Fruit fly (Drosophila melanogaster) whole organism, embryonic: Measurements from ENCODE around the gene CG11588.

Experiments
- Atf3 ChIP-seq: fragments of 200-800 bp; sonication (Bioruptor generic); optimal IDR thresholded peaks from 3 replicates; lab custom pipeline; 2016; ENCODE audit warnings: missing biosample characterization, missing genetic modification characterization
- Atf6 ChIP-seq: fragments of 200-800 bp; sonication (Bioruptor generic); IDR thresholded peaks from 2 replicates; pipeline ENCODE4 v1.3.6; 2022; ENCODE audit warnings: missing biosample characterization, missing genetic modification characterization
- CG10462 ChIP-seq: fragments of 200-800 bp; sonication (Bioruptor generic); optimal IDR thresholded peaks from 2 replicates; lab custom pipeline; 2016; ENCODE audit warnings: missing biosample characterization, missing genetic modification characterization
- CG12942 ChIP-seq: fragments of 200-800 bp; sonication (Bioruptor generic); optimal IDR thresholded peaks from 3 replicates; lab custom pipeline; 2016; ENCODE audit warnings: missing biosample characterization, missing genetic modification characterization
- CG13775 ChIP-seq: fragments of 200-800 bp; sonication (Bioruptor generic); optimal IDR thresholded peaks from 3 replicates; lab custom pipeline; 2017; ENCODE audit warnings: missing biosample characterization, mild to moderate bottlenecking, missing genetic modification characterization
- CG14965 ChIP-seq: fragments of 200-800 bp; sonication (Bioruptor generic); optimal IDR thresholded peaks from 2 replicates; lab custom pipeline; 2016; ENCODE audit warnings: missing biosample characterization, missing genetic modification characterization, borderline replicate concordance
- CG1603 ChIP-seq: fragments of 200-800 bp; sonication (Bioruptor generic); optimal IDR thresholded peaks from 2 replicates; lab custom pipeline; 2019; ENCODE audit warnings: missing biosample characterization, mild to moderate bottlenecking, missing genetic modification characterization, moderate library complexity
- CG2202 ChIP-seq: fragments of 200-800 bp; sonication (Bioruptor generic); optimal IDR thresholded peaks from 2 replicates; lab custom pipeline; 2018; ENCODE audit warnings: missing biosample characterization, mild to moderate bottlenecking, missing genetic modification characterization
- CG3281 ChIP-seq: fragments of 200-800 bp; sonication (Bioruptor generic); optimal IDR thresholded peaks from 3 replicates; lab custom pipeline; 2017; ENCODE audit warnings: missing biosample characterization, mild to moderate bottlenecking, missing genetic modification characterization
- CG33557 ChIP-seq: fragments of 200-800 bp; sonication (Bioruptor generic); optimal IDR thresholded peaks from 2 replicates; lab custom pipeline; 2019; ENCODE audit warnings: missing biosample characterization, mild to moderate bottlenecking, missing genetic modification characterization, moderate library complexity
- CG6689 ChIP-seq: fragments of 200-800 bp; sonication (Bioruptor generic); IDR thresholded peaks from 2 replicates; pipeline ENCODE4 v1.3.6; 2022; ENCODE audit warnings: missing biosample characterization, missing genetic modification characterization
- CG6791 ChIP-seq: fragments of 200-800 bp; sonication (Bioruptor generic); IDR thresholded peaks from 3 replicates; pipeline ENCODE4 v1.3.6; 2022; ENCODE audit warnings: missing biosample characterization, missing genetic modification characterization; ENCODE audit not compliant: partially characterized antibody
- CG7745 ChIP-seq: fragments of 200-800 bp; sonication (Bioruptor generic); optimal IDR thresholded peaks from 2 replicates; lab custom pipeline; 2018; ENCODE audit warnings: missing biosample characterization, mild to moderate bottlenecking, missing genetic modification characterization, moderate library complexity
- CG7839 ChIP-seq: fragments of 200-800 bp; sonication (Bioruptor generic); optimal IDR thresholded peaks from 3 replicates; lab custom pipeline; 2018; ENCODE audit warnings: missing biosample characterization, mild to moderate bottlenecking, missing genetic modification characterization, moderate library complexity
- CG7928 ChIP-seq: fragments of 200-800 bp; sonication (Bioruptor generic); optimal IDR thresholded peaks from 2 replicates; lab custom pipeline; 2017; ENCODE audit warnings: missing biosample characterization, mild to moderate bottlenecking, missing genetic modification characterization
- CG8281 ChIP-seq: fragments of 200-800 bp; sonication (Bioruptor generic); optimal IDR thresholded peaks from 2 replicates; lab custom pipeline; 2018; ENCODE audit warnings: missing biosample characterization, mild to moderate bottlenecking, missing genetic modification characterization, moderate library complexity
- CTCF ChIP-seq: fragments of 200-800 bp; sonication (Bioruptor generic); optimal IDR thresholded peaks from 2 replicates; lab custom pipeline; 2017; ENCODE audit warnings: missing biosample characterization, mild to moderate bottlenecking, missing genetic modification characterization, moderate library complexity
- Drgx ChIP-seq: fragments of 200-800 bp; sonication (Bioruptor generic); IDR thresholded peaks from 2 replicates; pipeline ENCODE4 v1.3.6; 2022; ENCODE audit warnings: missing biosample characterization, missing genetic modification characterization
- Eip74EF ChIP-seq, 2 experiments: fragments of 200-800 bp in 1 of 2; fragments of >200 bp in 1 of 2; sonication (Bioruptor generic) in 1 of 2; optimal IDR thresholded peaks; 2 replicates each; lab custom pipeline; 2017 to 2019; ENCODE audit warnings: missing biosample characterization in 2 of 2, missing genetic modification characterization in 2 of 2, mild to moderate bottlenecking in 1 of 2, moderate library complexity in 1 of 2
- Ets65A ChIP-seq: fragments of 200-800 bp; sonication (Bioruptor generic); peaks from one replicate; lab custom pipeline; 2016; ENCODE audit warnings: missing biosample characterization, missing genetic modification characterization
- GATAe ChIP-seq: fragments of 200-800 bp; sonication (Bioruptor generic); conservative IDR thresholded peaks from 2 replicates; pipeline ENCODE4 v1.3.6; 2022; ENCODE audit warnings: missing biosample characterization, missing genetic modification characterization
- HLH3B ChIP-seq: fragments of 200-800 bp; sonication (Bioruptor generic); IDR thresholded peaks from 2 replicates; pipeline ENCODE4 v1.3.6; 2022; ENCODE audit warnings: missing biosample characterization, missing genetic modification characterization
- Hmr ChIP-seq: fragments of 200-800 bp; sonication (Bioruptor generic); optimal IDR thresholded peaks from 3 replicates; lab custom pipeline; 2017; ENCODE audit warnings: mild to moderate bottlenecking, missing biosample characterization, missing genetic modification reagents, missing genetic modification characterization
- Hmx ChIP-seq: fragments of 200-800 bp; sonication (Bioruptor generic); optimal IDR thresholded peaks from 2 replicates; lab custom pipeline; 2016; ENCODE audit warnings: missing biosample characterization, missing genetic modification characterization
- Hr51 ChIP-seq, 2 experiments: fragments of 200-800 bp; sonication (Bioruptor generic); optimal IDR thresholded peaks; 2 replicates in 1 of 2; 3 replicates in 1 of 2; lab custom pipeline; 2016 to 2018; ENCODE audit warnings: missing biosample characterization in 2 of 2, missing genetic modification characterization in 2 of 2, mild to moderate bottlenecking in 1 of 2, moderate library complexity in 1 of 2
- Lhr ChIP-seq: fragments of 200-800 bp; sonication (Bioruptor generic); optimal IDR thresholded peaks from 3 replicates; lab custom pipeline; 2017; ENCODE audit warnings: mild to moderate bottlenecking, missing biosample characterization, missing genetic modification reagents, missing genetic modification characterization
- Mad ChIP-seq: fragments of 200-800 bp; sonication (Bioruptor generic); optimal IDR thresholded peaks from 2 replicates; lab custom pipeline; 2016; ENCODE audit warnings: missing biosample characterization, missing genetic modification characterization
- Mrtf ChIP-seq: fragments of 200-800 bp; sonication (Bioruptor generic); IDR thresholded peaks from 3 replicates; pipeline ENCODE4 v1.3.6; 2022; ENCODE audit warnings: missing biosample characterization, missing genetic modification characterization
- NK7.1 ChIP-seq: fragments of 200-800 bp; sonication (Bioruptor generic); optimal IDR thresholded peaks from 3 replicates; lab custom pipeline; 2016; ENCODE audit warnings: missing biosample characterization, missing genetic modification characterization
- Nf-YB ChIP-seq: fragments of 200-800 bp; sonication (Bioruptor generic); optimal IDR thresholded peaks from 3 replicates; lab custom pipeline; 2019; ENCODE audit warnings: missing biosample characterization, mild to moderate bottlenecking, missing genetic modification characterization, moderate library complexity
- Oli ChIP-seq: fragments of 200-800 bp; sonication (Bioruptor generic); optimal IDR thresholded peaks from 2 replicates; lab custom pipeline; 2018; ENCODE audit warnings: missing biosample characterization, mild to moderate bottlenecking, missing genetic modification characterization, moderate library complexity
- Rx ChIP-seq: fragments of 200-800 bp; sonication (Bioruptor generic); IDR thresholded peaks from 2 replicates; pipeline ENCODE4 v1.3.6; 2022; ENCODE audit warnings: missing biosample characterization, missing genetic modification characterization
- Side ChIP-seq: fragments of 200-800 bp; sonication (Bioruptor generic); optimal IDR thresholded peaks from 2 replicates; lab custom pipeline; 2016; ENCODE audit warnings: missing biosample characterization, missing genetic modification characterization
- Trl ChIP-seq, 3 experiments: fragments of >200 bp in 2 of 3; fragments of 200-800 bp in 1 of 3; sonication (Bioruptor generic) in 1 of 3; optimal IDR thresholded peaks; 2 replicates in 1 of 3; 3 replicates in 2 of 3; lab custom pipeline; 2016 to 2017; ENCODE audit warnings: missing biosample characterization in 1 of 3, missing genetic modification characterization in 1 of 3
- amos ChIP-seq: fragments of 200-800 bp; sonication (Bioruptor generic); IDR thresholded peaks from 2 replicates; pipeline ENCODE4 v1.3.6; 2022; ENCODE audit warnings: missing biosample characterization, missing genetic modification characterization; ENCODE audit not compliant: partially characterized antibody
- ci ChIP-seq: fragments of 200-800 bp; sonication (Bioruptor generic); IDR thresholded peaks from 3 replicates; pipeline ENCODE4 v1.3.6; 2022; ENCODE audit warnings: missing biosample characterization, missing genetic modification characterization
- dmrt99B ChIP-seq: fragments of 200-800 bp; sonication (Bioruptor generic); optimal IDR thresholded peaks from 2 replicates; lab custom pipeline; 2018; ENCODE audit warnings: missing biosample characterization, mild to moderate bottlenecking, missing genetic modification characterization, moderate library complexity
- en ChIP-seq: fragments of 200-800 bp; sonication (Bioruptor generic); optimal IDR thresholded peaks from 2 replicates; lab custom pipeline; 2016; ENCODE audit warnings: missing biosample characterization, missing genetic modification characterization
- inv ChIP-seq: fragments of 200-800 bp; sonication (Bioruptor generic); IDR thresholded peaks from 2 replicates; pipeline ENCODE4 v1.3.6; 2022; ENCODE audit warnings: missing biosample characterization, missing genetic modification characterization; ENCODE audit not compliant: partially characterized antibody
- kay ChIP-seq: fragments of 200-800 bp; sonication (Bioruptor generic); optimal IDR thresholded peaks from 2 replicates; lab custom pipeline; 2016; ENCODE audit warnings: missing biosample characterization, missing genetic modification characterization
- klu ChIP-seq: fragments of 200-800 bp; sonication (Bioruptor generic); IDR thresholded peaks from 2 replicates; pipeline ENCODE4 v1.3.6; 2022; ENCODE audit warnings: missing biosample characterization, missing genetic modification characterization
- lab ChIP-seq: fragments of 200-800 bp; sonication (Bioruptor generic); optimal IDR thresholded peaks from 3 replicates; lab custom pipeline; 2017; ENCODE audit warnings: missing biosample characterization, missing genetic modification characterization, mild to moderate bottlenecking, moderate library complexity, missing genetic modification reagents
- lmd ChIP-seq: fragments of 200-800 bp; sonication (Bioruptor generic); IDR thresholded peaks from 2 replicates; pipeline ENCODE4 v1.3.6; 2022; ENCODE audit warnings: missing biosample characterization, missing genetic modification characterization
- pita ChIP-seq: fragments of 200-800 bp; sonication (Bioruptor generic); optimal IDR thresholded peaks from 2 replicates; lab custom pipeline; 2017; ENCODE audit warnings: missing biosample characterization, mild to moderate bottlenecking, missing genetic modification characterization
- pros ChIP-seq: fragments of 200-800 bp; sonication (Bioruptor generic); optimal IDR thresholded peaks from 3 replicates; lab custom pipeline; 2019; ENCODE audit warnings: missing biosample characterization, mild to moderate bottlenecking, missing genetic modification characterization, moderate library complexity
- sens ChIP-seq: fragments of 200-800 bp; sonication (Bioruptor generic); peaks from one replicate; lab custom pipeline; 2016; ENCODE audit warnings: missing biosample characterization, missing genetic modification characterization
- ssp ChIP-seq: fragments of 200-800 bp; sonication (Bioruptor generic); IDR thresholded peaks from 2 replicates; pipeline ENCODE4 v1.3.6; 2022; ENCODE audit warnings: missing biosample characterization, missing genetic modification characterization
- stwl ChIP-seq: fragments of 200-800 bp; sonication (Bioruptor generic); optimal IDR thresholded peaks from 3 replicates; lab custom pipeline; 2018; ENCODE audit warnings: missing biosample characterization, mild to moderate bottlenecking, missing genetic modification characterization, moderate library complexity
- trem ChIP-seq: fragments of 200-800 bp; optimal IDR thresholded peaks from 3 replicates; lab custom pipeline; 2019; ENCODE audit warnings: missing biosample characterization, mild to moderate bottlenecking, missing genetic modification characterization, moderate library complexity
- zf30C ChIP-seq: fragments of 200-800 bp; sonication (Bioruptor generic); optimal IDR thresholded peaks from 3 replicates; lab custom pipeline; 2018; ENCODE audit warnings: missing biosample characterization, mild to moderate bottlenecking, missing genetic modification characterization

Gene CG11588

dm6 chr3L:11896756-11897155 is 24.6 kb upstream of the CG11588 start (continued):
- peak; percentile 30 for TF ChIP-seq CG3281 (GFP tag; lab: Kevin White, UChicago)
- peak; percentile 58 for TF ChIP-seq lab
- 0 out of 2 replicates have a peak, but pooled peaks have one; percentile 5 for TF ChIP-seq lmd (GFP tag; lab: Robert Waterston, UW)
- no peak for TF ChIP-seq CG6791 (GFP tag; lab: Robert Waterston, UW)
- peak; percentile 10 for TF ChIP-seq trem (tag; lab: Kevin White, UChicago)
- TF ChIP-seq dmrt99B (tag; lab: Kevin White, UChicago) = peak; percentile 45
- peak; percentile 51; the same call in 1 of the 3 replicates for TF ChIP-seq ci (GFP tag; lab: Robert Waterston, UW)
- peak; percentile 60 for TF ChIP-seq Ets65A
- peak; percentile 21 for TF ChIP-seq CG7839 (tag; lab: Kevin White, UChicago)
- TF ChIP-seq ssp (GFP tag; lab: Robert Waterston, UW) = 0 out of 2 replicates have a peak, but pooled peaks have one; percentile 15
- TF ChIP-seq Atf6 = 0 out of 2 replicates have a peak, but pooled peaks have one; percentile 25
- TF ChIP-seq Hmr (GFP tag; lab: Kevin White, UChicago) = peak; percentile 35
- TF ChIP-seq Nf-YB = no peak
- TF ChIP-seq Hr51 (GFP tag; optimal IDR thresholded peaks at IDR 0.05; lab: Kevin White, UChicago) = peak in 1 of 2 experiments; percentile 5
- TF ChIP-seq, all 482 proteins: peak for 36

dm6 chr3L:11918217-11918616 is 3.1 kb upstream of the CG11588 start:
- TF ChIP-seq CTCF = peak; percentile 47
- no peak for TF ChIP-seq CG7928 (GFP tag; lab: Kevin White, UChicago)
- peak in 1 of 2 experiments; percentile 25 for TF ChIP-seq Eip74EF (GFP tag; optimal IDR thresholded peaks at IDR 0.05; lab: Kevin White, UChicago)
- no peak for TF ChIP-seq kay (GFP tag; lab: Kevin White, UChicago)
- TF ChIP-seq Mrtf (GFP tag; lab: Robert Waterston, UW) = no peak
- peak; percentile 22 for TF ChIP-seq amos (GFP tag; lab: Robert Waterston, UW)
- TF ChIP-seq Side = no peak
- no peak for TF ChIP-seq CG2202 (tag; lab: Kevin White, UChicago)
- TF ChIP-seq Mad = no peak
- TF ChIP-seq Trl (optimal IDR thresholded peaks at IDR 0.05; lab: Kevin White, UChicago) = no peak
- no peak for TF ChIP-seq Trl (GFP tag; optimal IDR thresholded peaks at IDR 0.05; lab: Kevin White, UChicago)
- no peak for TF ChIP-seq GATAe
- TF ChIP-seq sens (GFP tag; lab: Kevin White, UChicago) = peak; percentile 62
- TF ChIP-seq CG10462 (GFP tag; lab: Kevin White, UChicago) = no peak
- no peak for TF ChIP-seq inv
- no peak for TF ChIP-seq zf30C (GFP tag; lab: Kevin White, UChicago)
- TF ChIP-seq Lhr = peak; percentile 18
- no peak for TF ChIP-seq CG33557 (GFP tag; lab: Kevin White, UChicago)
- no peak for TF ChIP-seq CG13775 (GFP tag; lab: Kevin White, UChicago)
- no peak for TF ChIP-seq NK7.1 (GFP tag; lab: Kevin White, UChicago)
- TF ChIP-seq Oli (tag; lab: Kevin White, UChicago) = no peak
- peak; percentile 39 for TF ChIP-seq CG8281 (tag; lab: Kevin White, UChicago)
- no peak for TF ChIP-seq pros (GFP tag; lab: Kevin White, UChicago)
- TF ChIP-seq stwl = peak; percentile 62
- no peak for TF ChIP-seq en (GFP tag; lab: Kevin White, UChicago)
- TF ChIP-seq klu = no peak
- TF ChIP-seq Atf3 (GFP tag; lab: Kevin White, UChicago) = peak; percentile 25
- peak; percentile 98 for TF ChIP-seq CG6689 (GFP tag; lab: Robert Waterston, UW)
- no peak for TF ChIP-seq CG12942 (GFP tag; lab: Kevin White, UChicago)
- no peak for TF ChIP-seq Hmx (GFP tag; lab: Kevin White, UChicago)
- TF ChIP-seq CG14965 (GFP tag; lab: Kevin White, UChicago) = no peak
- TF ChIP-seq Drgx (GFP tag; lab: Robert Waterston, UW) = no peak
- no peak for TF ChIP-seq CG7745 (tag; lab: Kevin White, UChicago)
- peak; percentile 21 for TF ChIP-seq pita (GFP tag; lab: Kevin White, UChicago)
- no peak for TF ChIP-seq Rx (GFP tag; lab: Robert Waterston, UW)
- TF ChIP-seq CG1603 = peak; percentile 24
- no peak for TF ChIP-seq HLH3B
